Worm (Caenorhabditis elegans) whole organism, young adult: ENCODE results near the gene R05F9.9.

Experiments used
- C06A6.2 ChIP-seq: fragments of 200-800 bp; sonication (Bioruptor generic); conservative IDR thresholded peaks from 2 replicates; pipeline ENCODE4 v1.3.6; 2022; ENCODE audit warnings: missing genetic modification characterization, missing compliant biosample characterization
- D2030.7 ChIP-seq: fragments of 200-800 bp; sonication (Bioruptor generic); IDR thresholded peaks from 2 replicates; pipeline ENCODE4 v1.3.6; 2022; ENCODE audit warnings: missing genetic modification reagents, missing genetic modification characterization, missing compliant biosample characterization
- F33H1.4 ChIP-seq: fragments of 200-800 bp; sonication (Bioruptor generic); IDR thresholded peaks from 2 replicates; pipeline ENCODE4 v1.3.6; 2022; ENCODE audit warnings: missing genetic modification reagents, missing genetic modification characterization, missing compliant biosample characterization
- F37B4.10 ChIP-seq: fragments of 200-800 bp; sonication (Bioruptor generic); IDR thresholded peaks from 2 replicates; pipeline ENCODE4 v1.3.6; 2022; ENCODE audit warnings: missing genetic modification characterization, missing compliant biosample characterization
- T26A5.8 ChIP-seq: sonication (generic microtip); optimal IDR thresholded peaks from 2 replicates; lab custom pipeline; 2016; ENCODE audit warnings: missing genetic modification characterization, missing compliant biosample characterization
- aptf-2 ChIP-seq: fragments of 200-800 bp; sonication (Bioruptor generic); conservative IDR thresholded peaks from 2 replicates; pipeline ENCODE4 v1.3.6; 2022; ENCODE audit warnings: missing genetic modification reagents, missing genetic modification characterization, missing compliant biosample characterization
- athp-1 ChIP-seq: sonication (generic microtip); optimal IDR thresholded peaks from 2 replicates; lab custom pipeline; 2017; ENCODE audit warnings: mild to moderate bottlenecking, missing genetic modification characterization, missing compliant biosample characterization
- attf-6 ChIP-seq: fragments of 200-800 bp; sonication (Bioruptor generic); IDR thresholded peaks from 2 replicates; pipeline ENCODE4 v1.3.6; 2022; ENCODE audit warnings: missing genetic modification reagents, missing genetic modification characterization, missing compliant biosample characterization
- cebp-1 ChIP-seq, 2 experiments: fragments of 200-800 bp in 1 of 2; sonication (Bioruptor generic) in 1 of 2; sonication (generic microtip) in 1 of 2; IDR thresholded peaks in 1 of 2; optimal IDR thresholded peaks in 1 of 2; 2 replicates each; pipeline versions ENCODE4 v1.3.6 to Lab custom; 2017 to 2022; ENCODE audit warnings: missing compliant biosample characterization in 2 of 2, missing genetic modification characterization in 2 of 2, mild to moderate bottlenecking in 1 of 2, missing genetic modification reagents in 1 of 2, moderate library complexity in 1 of 2
- cebp-2 ChIP-seq: fragments of 200-800 bp; sonication (Bioruptor generic); IDR thresholded peaks from 2 replicates; pipeline ENCODE4 v1.3.6; 2022; ENCODE audit warnings: missing genetic modification characterization, missing compliant biosample characterization
- ceh-79 ChIP-seq: sonication (generic microtip); optimal IDR thresholded peaks from 2 replicates; lab custom pipeline; 2017; ENCODE audit warnings: mild to moderate bottlenecking, missing genetic modification characterization, missing compliant biosample characterization
- ceh-91 ChIP-seq: fragments of 200-800 bp; sonication (Bioruptor generic); IDR thresholded peaks from 2 replicates; pipeline ENCODE4 v1.3.6; 2022; ENCODE audit warnings: missing genetic modification reagents, missing genetic modification characterization, missing compliant biosample characterization
- dox-1 ChIP-seq: fragments of 200-800 bp; sonication (Bioruptor generic); IDR thresholded peaks from 2 replicates; pipeline ENCODE4 v1.3.6; 2022; ENCODE audit warnings: missing genetic modification reagents, missing genetic modification characterization, missing compliant biosample characterization
- egrh-3 ChIP-seq: fragments of 200-800 bp; sonication (Bioruptor generic); IDR thresholded peaks from 2 replicates; pipeline ENCODE4 v1.3.6; 2022; ENCODE audit warnings: missing genetic modification reagents, missing genetic modification characterization, missing compliant biosample characterization
- ekl-4 ChIP-seq: fragments of 200-800 bp; sonication (Bioruptor generic); IDR thresholded peaks from 2 replicates; pipeline ENCODE4 v1.3.6; 2022; ENCODE audit warnings: missing genetic modification reagents, missing genetic modification characterization, missing compliant biosample characterization
- ets-4 ChIP-seq: fragments of 200-800 bp; sonication (Bioruptor generic); optimal IDR thresholded peaks from 2 replicates; lab custom pipeline; 2018; ENCODE audit warnings: mild to moderate bottlenecking, missing genetic modification characterization, missing compliant biosample characterization
- him-1 ChIP-seq: sonication (generic microtip); optimal IDR thresholded peaks from 2 replicates; lab custom pipeline; 2016; ENCODE audit warnings: missing genotype, missing genetic modification reagents, missing genetic modification characterization, missing compliant biosample characterization
- hmg-1.2 ChIP-seq: fragments of 200-800 bp; sonication (Bioruptor generic); IDR thresholded peaks from 2 replicates; pipeline ENCODE4 v1.3.6; 2022; ENCODE audit warnings: missing genetic modification reagents, missing genetic modification characterization, missing compliant biosample characterization
- hrde-1 ChIP-seq: sonication (generic microtip); optimal IDR thresholded peaks from 2 replicates; lab custom pipeline; 2016; ENCODE audit warnings: missing genetic modification characterization, mild to moderate bottlenecking, missing compliant biosample characterization, moderate library complexity, missing genotype, missing genetic modification reagents, borderline replicate concordance
- let-526 ChIP-seq: fragments of 200-800 bp; sonication (Bioruptor generic); IDR thresholded peaks from 2 replicates; pipeline ENCODE4 v1.3.6; 2022; ENCODE audit warnings: missing genetic modification reagents, missing genetic modification characterization, missing compliant biosample characterization
- let-607 ChIP-seq, 2 experiments: fragments of 200-800 bp in 1 of 2; sonication (Bioruptor generic) in 1 of 2; sonication (generic microtip) in 1 of 2; optimal IDR thresholded peaks; 2 replicates each; lab custom pipeline; 2016 to 2018; ENCODE audit warnings: mild to moderate bottlenecking in 2 of 2, missing compliant biosample characterization in 2 of 2, missing genetic modification characterization in 2 of 2, moderate library complexity in 2 of 2, missing genotype in 1 of 2
- lin-26 ChIP-seq: fragments of 200-800 bp; sonication (Bioruptor generic); IDR thresholded peaks from 2 replicates; pipeline ENCODE4 v1.3.6; 2022; ENCODE audit warnings: missing genetic modification reagents, missing genetic modification characterization, missing compliant biosample characterization
- lin-40 ChIP-seq: sonication (generic microtip); optimal IDR thresholded peaks from 2 replicates; lab custom pipeline; 2016; ENCODE audit warnings: missing genetic modification characterization, mild to moderate bottlenecking, missing compliant biosample characterization, missing genotype, missing genetic modification reagents
- lir-1 ChIP-seq: fragments of 200-800 bp; sonication (Bioruptor generic); conservative IDR thresholded peaks from 2 replicates; pipeline ENCODE4 v1.3.6; 2022; ENCODE audit warnings: missing genetic modification reagents, missing genetic modification characterization, missing compliant biosample characterization
- madf-3 ChIP-seq: fragments of 200-800 bp; sonication (Bioruptor generic); IDR thresholded peaks from 2 replicates; pipeline ENCODE4 v1.3.6; 2022; ENCODE audit warnings: missing genetic modification reagents, missing genetic modification characterization, missing compliant biosample characterization
- madf-6 ChIP-seq: fragments of 200-800 bp; sonication (Bioruptor generic); IDR thresholded peaks from 2 replicates; pipeline ENCODE4 v1.3.6; 2022; ENCODE audit warnings: missing genetic modification reagents, missing genetic modification characterization, missing compliant biosample characterization
- mcd-1 ChIP-seq: fragments of 200-800 bp; sonication (Bioruptor generic); IDR thresholded peaks from 2 replicates; pipeline ENCODE4 v1.3.6; 2022; ENCODE audit warnings: missing genetic modification reagents, missing genetic modification characterization, missing compliant biosample characterization
- mel-28 ChIP-seq: sonication (generic microtip); optimal IDR thresholded peaks from 2 replicates; lab custom pipeline; 2016; ENCODE audit warnings: borderline replicate concordance, mild to moderate bottlenecking, missing genetic modification characterization, missing compliant biosample characterization
- mes-4 ChIP-seq: sonication (generic microtip); optimal IDR thresholded peaks from 2 replicates; lab custom pipeline; 2016; ENCODE audit warnings: missing genotype, missing genetic modification characterization, missing compliant biosample characterization
- nhr-80 ChIP-seq: sonication (generic microtip); optimal IDR thresholded peaks from 2 replicates; lab custom pipeline; 2016; ENCODE audit warnings: missing genetic modification characterization, missing compliant biosample characterization
- rec-8 ChIP-seq, 2 experiments: sonication (generic microtip); optimal IDR thresholded peaks; 2 replicates each; lab custom pipeline; 2016; ENCODE audit warnings: mild to moderate bottlenecking in 2 of 2, missing genetic modification characterization in 2 of 2, missing genetic modification reagents in 2 of 2, missing genotype in 2 of 2, missing biosample characterization in 1 of 2, missing compliant biosample characterization in 1 of 2, moderate library complexity in 1 of 2
- repo-1 ChIP-seq: sonication (generic microtip); optimal IDR thresholded peaks from 2 replicates; lab custom pipeline; 2017; ENCODE audit warnings: mild to moderate bottlenecking, missing genetic modification characterization, missing compliant biosample characterization
- sdz-38 ChIP-seq: sonication (generic microtip); optimal IDR thresholded peaks from 2 replicates; lab custom pipeline; 2016; ENCODE audit warnings: missing genotype, missing genetic modification characterization, missing compliant biosample characterization
- snpc-1.1 ChIP-seq: sonication (generic microtip); optimal IDR thresholded peaks from 2 replicates; lab custom pipeline; 2017; ENCODE audit warnings: missing genetic modification characterization, mild to moderate bottlenecking, missing compliant biosample characterization, antibody characterized with exemption, moderate library complexity, missing genotype, missing genetic modification reagents; ENCODE audit not compliant: insufficient read depth
- snpc-1.3 ChIP-seq: sonication (generic microtip); optimal IDR thresholded peaks from 2 replicates; lab custom pipeline; 2017; ENCODE audit warnings: missing genetic modification characterization, mild to moderate bottlenecking, missing compliant biosample characterization, antibody characterized with exemption, moderate library complexity, missing genotype, missing genetic modification reagents; ENCODE audit not compliant: insufficient read depth
- sptf-2 ChIP-seq: fragments of 200-800 bp; sonication (Bioruptor generic); optimal IDR thresholded peaks from 2 replicates; lab custom pipeline; 2018; ENCODE audit warnings: mild to moderate bottlenecking, missing genetic modification characterization, missing compliant biosample characterization
- tbp1 ChIP-seq: fragments of 200-800 bp; sonication (Bioruptor generic); optimal IDR thresholded peaks from 2 replicates; lab custom pipeline; 2018; ENCODE audit warnings: mild to moderate bottlenecking, missing genetic modification characterization, missing compliant biosample characterization
- tbx-9 ChIP-seq: sonication (generic microtip); optimal IDR thresholded peaks from 2 replicates; lab custom pipeline; 2016; ENCODE audit warnings: borderline replicate concordance, missing genetic modification characterization, inconsistent platforms, missing compliant biosample characterization
- unc-130 ChIP-seq: sonication (generic microtip); optimal IDR thresholded peaks from 2 replicates; lab custom pipeline; 2016; ENCODE audit warnings: missing genetic modification reagents, missing genetic modification characterization, missing compliant biosample characterization
- zfh-2 ChIP-seq: fragments of 200-800 bp; sonication (Bioruptor generic); conservative IDR thresholded peaks from 2 replicates; pipeline ENCODE4 v1.3.6; 2022; ENCODE audit warnings: missing genetic modification reagents, missing genetic modification characterization, missing compliant biosample characterization
- ztf-18 ChIP-seq: sonication (generic microtip); optimal IDR thresholded peaks from 2 replicates; lab custom pipeline; 2016; ENCODE audit warnings: missing genotype, mild to moderate bottlenecking, missing genetic modification characterization, missing compliant biosample characterization
- ztf-26 ChIP-seq: sonication (generic microtip); optimal IDR thresholded peaks from 2 replicates; lab custom pipeline; 2017; ENCODE audit warnings: missing genetic modification characterization, missing compliant biosample characterization
- ztf-28 ChIP-seq: fragments of 200-800 bp; sonication (Bioruptor generic); IDR thresholded peaks from 2 replicates; pipeline ENCODE4 v1.3.6; 2022; ENCODE audit warnings: missing genetic modification reagents, missing genetic modification characterization, missing compliant biosample characterization
- ztf-3 ChIP-seq: fragments of 200-800 bp; sonication (Bioruptor generic); optimal IDR thresholded peaks from 2 replicates; lab custom pipeline; 2018; ENCODE audit warnings: mild to moderate bottlenecking, missing genetic modification characterization, missing compliant biosample characterization
- ztf-6 ChIP-seq: fragments of 200-800 bp; sonication (Bioruptor generic); IDR thresholded peaks from 2 replicates; pipeline ENCODE4 v1.3.6; 2022; ENCODE audit warnings: missing genetic modification reagents, missing genetic modification characterization, missing compliant biosample characterization

Gene R05F9.9

DNA sequence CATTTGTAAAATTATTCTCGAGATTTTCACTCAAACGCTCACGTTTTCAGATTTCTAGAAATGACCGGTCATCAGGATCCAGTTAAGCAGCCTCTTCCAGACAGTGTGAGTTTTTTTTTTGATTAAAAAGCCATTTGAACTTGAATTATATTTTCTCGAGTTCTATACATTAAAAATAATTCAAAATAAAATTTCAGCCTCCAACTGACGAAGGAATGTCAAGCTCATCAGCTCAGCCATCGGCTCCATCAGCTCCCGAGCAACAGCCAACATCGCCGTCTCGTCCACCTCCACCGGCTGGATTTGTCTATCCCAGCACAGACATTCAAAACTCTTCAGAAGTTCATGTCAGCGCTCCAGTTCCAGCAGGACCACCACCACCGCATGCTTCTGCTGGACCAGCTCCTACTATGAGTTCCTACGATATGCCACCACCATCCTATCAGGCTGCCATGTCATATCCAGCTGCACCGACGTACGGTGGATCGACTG lies 44.0 kb downstream of the R05F9.9 start, which contains the start of gene F11G11.5 (continued):
- TF ChIP-seq ztf-28 (GFP tag; lab: Robert Waterston, UW) = 0 out of 2 replicates have a peak, but pooled peaks have one; percentile 16
- TF ChIP-seq repo-1 (tag; lab: Kevin White, UChicago) = peak; percentile 32
- no peak for TF ChIP-seq cebp-1 (GFP tag; IDR thresholded peaks at IDR 0.05; lab: Robert Waterston, UW)
- TF ChIP-seq cebp-1 (tag; optimal IDR thresholded peaks at IDR 0.05; lab: Kevin White, UChicago) = peak; percentile 24
- TF ChIP-seq athp-1 (tag; lab: Kevin White, UChicago) = peak; percentile 48
- peak; percentile 26; the same call in 1 of the 2 replicates for TF ChIP-seq egrh-3 (GFP tag; lab: Robert Waterston, UW)
- 0 out of 2 replicates have a peak, but pooled peaks have one; percentile 3 for TF ChIP-seq madf-3 (GFP tag; lab: Robert Waterston, UW)
- peak; percentile 41; the same call in 1 of the 2 replicates for TF ChIP-seq mcd-1 (GFP tag; lab: Robert Waterston, UW)
- TF ChIP-seq cebp-2 (GFP tag; lab: Robert Waterston, UW) = 0 out of 2 replicates have a peak, but pooled peaks have one; percentile 47
- no peak for TF ChIP-seq D2030.7 (GFP tag; lab: Robert Waterston, UW)
- 0 out of 2 replicates have a peak, but pooled peaks have one; percentile 22 for TF ChIP-seq madf-6 (GFP tag; lab: Robert Waterston, UW)
- TF ChIP-seq him-1 (tag; lab: Kevin White, UChicago) = no peak
- TF ChIP-seq sptf-2 = no peak
- TF ChIP-seq zfh-2 (GFP tag; lab: Robert Waterston, UW) = peak; percentile 86
- TF ChIP-seq ztf-6 (GFP tag; lab: Robert Waterston, UW) = no peak
- TF ChIP-seq let-607 (tag; optimal IDR thresholded peaks at IDR 0.05; lab: Kevin White, UChicago) = peak in 1 of 2 experiments; percentile 21
- no peak for TF ChIP-seq C06A6.2

ce11 chrII:4857086-4857485 lies 44.8 kb downstream of the R05F9.9 start:
- TF ChIP-seq lir-1 (GFP tag; lab: Robert Waterston, UW) (no peak), ekl-4 (GFP tag; lab: Robert Waterston, UW) (no peak), let-526 (GFP tag; lab: Robert Waterston, UW) (no peak), hrde-1 (tag; lab: Kevin White, UChicago) (no peak), F33H1.4 (no peak), ztf-3 (no peak), mel-28 (tag; lab: Kevin White, UChicago) (no peak), dox-1 (GFP tag; lab: Robert Waterston, UW) (peak; percentile 54; the same call in 1 of the 2 replicates), cebp-1 (GFP tag; IDR thresholded peaks at IDR 0.05; lab: Robert Waterston, UW) (no peak), cebp-1 (tag; optimal IDR thresholded peaks at IDR 0.05; lab: Kevin White, UChicago) (peak; percentile 14), tbx-9 (no peak), hmg-1.2 (GFP tag; lab: Robert Waterston, UW) (no peak; the same call in 1 of the 2 replicates), ceh-79 (tag; lab: Kevin White, UChicago) (no peak), sdz-38 (no peak), ztf-26 (tag; lab: Kevin White, UChicago) (no peak), aptf-2 (GFP tag; lab: Robert Waterston, UW) (no peak), zfh-2 (GFP tag; lab: Robert Waterston, UW) (no peak), snpc-1.3 (tag; lab: Kevin White, UChicago) (no peak), F37B4.10 (GFP tag; lab: Robert Waterston, UW) (no peak), attf-6 (no peak), ets-4 (GFP tag; lab: Kevin White, UChicago) (peak; percentile 36), rec-8 (tag; optimal IDR thresholded peaks at IDR 0.05; lab: Kevin White, UChicago) (no peak), unc-130 (GFP tag; lab: Kevin White, UChicago) (no peak), mes-4 (tag; lab: Kevin White, UChicago) (no peak), ztf-6 (GFP tag; lab: Robert Waterston, UW) (no peak), lin-40 (no peak), lin-26 (GFP tag; lab: Robert Waterston, UW) (no peak), T26A5.8 (tag; lab: Kevin White, UChicago) (no peak), ztf-18 (tag; lab: Kevin White, UChicago) (peak; percentile 15), snpc-1.1 (tag; lab: Kevin White, UChicago) (no peak), tbp1 (GFP tag; lab: Kevin White, UChicago) (peak; percentile 15), ceh-91 (GFP tag; lab: Robert Waterston, UW) (no peak), repo-1 (tag; lab: Kevin White, UChicago) (no peak), nhr-80 (tag; lab: Kevin White, UChicago) (peak; percentile 89)
